Fruit fly (Drosophila melanogaster) whole organism, prepupa: ENCODE measurements around the gene CG12716.
A peak's percentile ranks its signal among the peaks of the same experiment; 100 is the strongest.

Source experiments
- Blimp-1 ChIP-seq: fragments of 200-800 bp; sonication (Bioruptor generic); optimal IDR thresholded peaks from 3 replicates; lab custom pipeline; 2017; ENCODE audit warnings: missing biosample characterization, missing genetic modification characterization, mild to moderate bottlenecking, moderate library complexity, missing genetic modification reagents
- CG10669 ChIP-seq: fragments of 200-800 bp; sonication (Bioruptor generic); optimal IDR thresholded peaks from 3 replicates; lab custom pipeline; 2018; ENCODE audit warnings: missing biosample characterization, mild to moderate bottlenecking, missing genetic modification characterization, moderate library complexity
- CG11294 ChIP-seq: fragments of 200-800 bp; sonication (Bioruptor generic); IDR thresholded peaks from 2 replicates; pipeline ENCODE4 v1.3.6; 2022; ENCODE audit warnings: missing biosample characterization, missing genetic modification characterization
- CG11762 ChIP-seq: fragments of 200-800 bp; sonication (Bioruptor generic); optimal IDR thresholded peaks from 3 replicates; lab custom pipeline; 2016; ENCODE audit warnings: missing biosample characterization, missing genetic modification characterization; ENCODE audit not compliant: insufficient read depth
- CG11902 ChIP-seq: fragments of 200-800 bp; sonication (Bioruptor generic); optimal IDR thresholded peaks from 3 replicates; lab custom pipeline; 2016; ENCODE audit warnings: missing biosample characterization, missing genetic modification characterization
- CG15336 ChIP-seq: fragments of 200-800 bp; sonication (Bioruptor generic); IDR thresholded peaks from 2 replicates; pipeline ENCODE4 v1.3.6; 2022; ENCODE audit warnings: missing biosample characterization, missing genetic modification characterization
- CG16779 ChIP-seq: fragments of 200-800 bp; sonication (Bioruptor generic); optimal IDR thresholded peaks from 3 replicates; lab custom pipeline; 2017; ENCODE audit warnings: missing biosample characterization, mild to moderate bottlenecking, missing genetic modification characterization
- CG3032 ChIP-seq: fragments of 200-800 bp; optimal IDR thresholded peaks from 2 replicates; lab custom pipeline; 2019; ENCODE audit warnings: missing biosample characterization, mild to moderate bottlenecking, missing genetic modification characterization, moderate library complexity
- CG31627 ChIP-seq: fragments of 200-800 bp; sonication (Bioruptor generic); optimal IDR thresholded peaks from 3 replicates; lab custom pipeline; 2016; ENCODE audit warnings: missing biosample characterization, missing genetic modification characterization
- CG32006 ChIP-seq: fragments of 200-800 bp; sonication (Bioruptor generic); optimal IDR thresholded peaks from 3 replicates; lab custom pipeline; 2017; ENCODE audit warnings: missing biosample characterization, mild to moderate bottlenecking, missing genetic modification characterization
- CG6163 ChIP-seq: fragments of 200-800 bp; sonication (Bioruptor generic); IDR thresholded peaks from 3 replicates; pipeline ENCODE4 v1.3.6; 2022; ENCODE audit warnings: missing biosample characterization, missing genetic modification characterization
- CG6854 ChIP-seq: fragments of 200-800 bp; sonication (Bioruptor generic); optimal IDR thresholded peaks from 2 replicates; lab custom pipeline; 2017; ENCODE audit warnings: missing biosample characterization, mild to moderate bottlenecking, missing genetic modification characterization
- CG7368 ChIP-seq: fragments of 200-800 bp; sonication (Bioruptor generic); optimal IDR thresholded peaks from 3 replicates; lab custom pipeline; 2016; ENCODE audit warnings: missing biosample characterization, missing genetic modification characterization
- CG8319 ChIP-seq: fragments of 200-800 bp; sonication (Bioruptor generic); optimal IDR thresholded peaks from 3 replicates; lab custom pipeline; 2016; ENCODE audit warnings: missing biosample characterization, missing genetic modification characterization
- CG9139 ChIP-seq: fragments of 200-800 bp; sonication (Bioruptor generic); optimal IDR thresholded peaks from 3 replicates; lab custom pipeline; 2017; ENCODE audit warnings: missing biosample characterization, mild to moderate bottlenecking, missing genetic modification characterization
- Eip78C ChIP-seq: fragments of 200-800 bp; sonication (Bioruptor generic); peaks from one replicate; lab custom pipeline; 2016; ENCODE audit warnings: missing biosample characterization, missing genetic modification characterization
- Eip93F ChIP-seq: fragments of 200-800 bp; sonication (Bioruptor generic); optimal IDR thresholded peaks from 2 replicates; lab custom pipeline; 2016; ENCODE audit warnings: missing biosample characterization, mild to moderate bottlenecking, missing genetic modification characterization
- Hr39 ChIP-seq: fragments of 200-800 bp; sonication (Bioruptor generic); optimal IDR thresholded peaks from 2 replicates; lab custom pipeline; 2016; ENCODE audit warnings: missing biosample characterization, missing genetic modification characterization
- Met ChIP-seq: fragments of 200-800 bp; sonication (Bioruptor generic); optimal IDR thresholded peaks from 3 replicates; lab custom pipeline; 2016; ENCODE audit warnings: missing biosample characterization, missing genetic modification characterization
- Sox14 ChIP-seq: fragments of 200-800 bp; sonication (Bioruptor generic); optimal IDR thresholded peaks from 3 replicates; lab custom pipeline; 2016; ENCODE audit warnings: missing biosample characterization, missing genetic modification characterization
- Sox15 ChIP-seq: fragments of 200-800 bp; sonication (Bioruptor generic); optimal IDR thresholded peaks from 3 replicates; lab custom pipeline; 2016; ENCODE audit warnings: missing biosample characterization, missing genetic modification characterization
- acj6 ChIP-seq: fragments of 200-800 bp; sonication (Bioruptor generic); optimal IDR thresholded peaks from 3 replicates; lab custom pipeline; 2016; ENCODE audit warnings: missing biosample characterization, missing genetic modification characterization
- cyc ChIP-seq: fragments of 200-800 bp; sonication (Bioruptor generic); optimal IDR thresholded peaks from 3 replicates; lab custom pipeline; 2016; ENCODE audit warnings: missing biosample characterization, missing genetic modification characterization
- dac ChIP-seq: fragments of 200-800 bp; sonication (Bioruptor generic); optimal IDR thresholded peaks from 2 replicates; lab custom pipeline; 2017; ENCODE audit warnings: missing biosample characterization, mild to moderate bottlenecking, missing genetic modification characterization
- dsx ChIP-seq: fragments of 200-800 bp; optimal IDR thresholded peaks from 3 replicates; lab custom pipeline; 2019; ENCODE audit warnings: missing biosample characterization, mild to moderate bottlenecking, missing genetic modification characterization, moderate library complexity; ENCODE audit not compliant: poor library complexity, severe bottlenecking
- esn ChIP-seq: fragments of 200-800 bp; sonication (Bioruptor generic); optimal IDR thresholded peaks from 2 replicates; lab custom pipeline; 2016; ENCODE audit warnings: missing biosample characterization, mild to moderate bottlenecking, missing genetic modification characterization, moderate library complexity
- fd59A ChIP-seq: fragments of 200-800 bp; sonication (Bioruptor generic); optimal IDR thresholded peaks from 2 replicates; lab custom pipeline; 2017; ENCODE audit warnings: missing biosample characterization, mild to moderate bottlenecking, missing genetic modification characterization, missing genetic modification reagents
- fkh ChIP-seq: fragments of 200-800 bp; sonication (Bioruptor generic); optimal IDR thresholded peaks from 3 replicates; lab custom pipeline; 2017; ENCODE audit warnings: missing biosample characterization, mild to moderate bottlenecking, missing genetic modification characterization, moderate library complexity
- pdm3 ChIP-seq: fragments of 200-800 bp; sonication (Bioruptor generic); optimal IDR thresholded peaks from 3 replicates; lab custom pipeline; 2016; ENCODE audit warnings: missing biosample characterization, missing genetic modification characterization
- salr ChIP-seq, 2 experiments: fragments of 200-800 bp; sonication (Bioruptor generic); optimal IDR thresholded peaks; 3 replicates each; lab custom pipeline; 2016 to 2018; ENCODE audit warnings: missing biosample characterization in 2 of 2, missing genetic modification characterization in 2 of 2, mild to moderate bottlenecking in 1 of 2
- ss ChIP-seq, 2 experiments: fragments of 200-800 bp; sonication (Bioruptor generic); optimal IDR thresholded peaks; 2 replicates in 1 of 2; 3 replicates in 1 of 2; lab custom pipeline; 2017 to 2018; ENCODE audit warnings: mild to moderate bottlenecking in 2 of 2, missing biosample characterization in 2 of 2, missing genetic modification characterization in 2 of 2, moderate library complexity in 1 of 2
- topi ChIP-seq: fragments of 200-800 bp; sonication (Bioruptor generic); optimal IDR thresholded peaks from 3 replicates; lab custom pipeline; 2016; ENCODE audit warnings: missing biosample characterization, missing genetic modification characterization
- vri ChIP-seq: fragments of 200-800 bp; sonication (Bioruptor generic); optimal IDR thresholded peaks from 3 replicates; lab custom pipeline; 2016; ENCODE audit warnings: missing biosample characterization, mild to moderate bottlenecking, missing genetic modification characterization

The CG12716 gene

DNA sequence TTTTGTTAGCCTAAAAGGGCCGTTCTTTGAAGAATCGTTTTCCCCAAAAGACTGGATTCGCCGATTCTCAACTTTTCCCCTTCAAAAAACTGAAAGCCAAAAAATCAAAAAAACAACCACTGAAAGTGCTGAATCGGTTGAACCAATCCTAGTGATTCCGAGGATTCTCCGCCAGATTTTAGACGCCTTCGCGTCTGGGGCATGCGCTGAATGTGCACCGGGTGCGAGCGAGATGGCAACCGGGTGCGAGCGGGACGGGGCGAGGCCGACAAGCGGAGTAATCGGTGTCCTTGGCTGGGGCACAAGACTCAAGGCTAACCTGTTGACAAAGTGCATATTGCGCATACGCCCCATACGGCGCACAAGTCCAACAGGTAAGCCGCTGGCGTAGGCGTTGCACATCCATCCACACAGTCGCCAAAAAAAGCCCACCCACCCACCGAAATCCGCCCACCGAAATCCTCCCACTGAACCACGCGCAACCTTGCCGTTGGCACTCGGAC is 11.0 kb upstream of the CG12716 start:
- TF ChIP-seq CG3032 (tag; lab: Kevin White, UChicago) (no peak), ss (GFP tag; optimal IDR thresholded peaks at IDR 0.05; lab: Kevin White, UChicago) (peak in 1 of 2 experiments; percentile 14)
- TF ChIP-seq, all 60 proteins: peak for 1

DNA sequence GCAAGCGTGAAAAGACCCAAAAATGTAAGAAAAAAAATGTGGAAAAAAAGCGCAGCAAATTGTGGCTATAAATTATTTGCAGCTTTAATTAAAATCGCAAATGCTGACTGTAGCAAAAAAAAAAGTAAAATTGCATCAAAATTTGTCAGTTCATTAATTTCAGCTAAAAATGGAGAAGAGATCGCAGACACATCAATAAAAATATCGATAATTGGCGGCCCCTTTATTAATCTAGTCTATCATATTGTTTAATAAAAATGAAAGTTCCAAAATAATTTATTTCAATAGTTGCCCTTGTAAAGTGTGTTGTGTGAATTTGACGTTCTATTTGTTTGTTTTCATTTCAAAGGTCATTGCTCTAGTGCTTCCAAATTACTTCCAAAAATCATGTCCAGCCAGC is 8.2 kb upstream of the CG12716 start, which contains the start of gene CG32643:
Gene CG32643, plus strand, starts transcription at position 301 of the 400 bp plus-strand sequence.
- TF ChIP-seq Sox14, result no peak
- no peak for TF ChIP-seq CG10669
- no peak for TF ChIP-seq CG7368 (GFP tag; lab: Kevin White, UChicago)
- TF ChIP-seq cyc (GFP tag; lab: Kevin White, UChicago), result no peak
- no peak for TF ChIP-seq CG6163 (GFP tag; lab: Robert Waterston, UW)
- TF ChIP-seq CG8319, result no peak
- TF ChIP-seq CG15336 (GFP tag; lab: Robert Waterston, UW), result no peak
- no peak for TF ChIP-seq pdm3 (GFP tag; lab: Kevin White, UChicago)
- no peak for TF ChIP-seq acj6 (GFP tag; lab: Kevin White, UChicago)
- TF ChIP-seq ss (GFP tag; optimal IDR thresholded peaks at IDR 0.05; lab: Kevin White, UChicago), result no peak
- no peak for TF ChIP-seq CG16779 (tag; lab: Kevin White, UChicago)
- TF ChIP-seq salr (GFP tag; optimal IDR thresholded peaks at IDR 0.05; lab: Kevin White, UChicago), result no peak
- TF ChIP-seq Eip78C (GFP tag; lab: Kevin White, UChicago), result no peak
- TF ChIP-seq CG32006 (GFP tag; lab: Kevin White, UChicago), result no peak
- TF ChIP-seq dsx (GFP tag; lab: Kevin White, UChicago), result no peak

DNA sequence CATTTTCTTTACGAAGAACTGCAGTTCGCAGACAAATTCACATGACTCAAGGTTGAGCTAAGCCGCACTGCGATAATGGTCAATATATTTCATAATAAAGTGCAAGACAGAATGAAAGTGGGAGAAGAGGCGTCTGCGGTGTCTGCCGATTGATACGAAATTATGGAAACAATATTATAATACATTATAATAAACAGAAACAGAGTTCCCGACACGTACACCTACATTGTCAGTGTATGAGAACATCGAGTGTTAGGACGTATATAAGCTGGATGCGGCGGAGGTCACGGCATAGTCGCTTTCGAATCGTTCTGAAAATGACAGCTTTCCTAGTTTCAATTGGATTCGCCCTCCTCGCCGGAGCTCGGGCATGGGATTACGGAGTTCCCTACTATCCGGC is 5.6 kb downstream of the CG12716 start, which contains the start of gene CG15721:
Gene CG15721, plus strand, starts transcription at position 301 of the 400 bp plus-strand sequence.
- no peak for TF ChIP-seq Hr39 (GFP tag; lab: Kevin White, UChicago)
- TF ChIP-seq Eip78C (GFP tag; lab: Kevin White, UChicago), result no peak
- TF ChIP-seq CG11762 (GFP tag; lab: Kevin White, UChicago), result no peak
- no peak for TF ChIP-seq dac (GFP tag; lab: Kevin White, UChicago)
- TF ChIP-seq esn (GFP tag; lab: Kevin White, UChicago), result no peak
- TF ChIP-seq CG31627 (GFP tag; lab: Kevin White, UChicago), result no peak
- no peak for TF ChIP-seq CG11294 (GFP tag; lab: Robert Waterston, UW)
- TF ChIP-seq Blimp-1 (GFP tag; lab: Kevin White, UChicago), result no peak
- TF ChIP-seq CG6854 (GFP tag; lab: Kevin White, UChicago), result no peak
- no peak for TF ChIP-seq CG9139
- TF ChIP-seq fd59A (GFP tag; lab: Kevin White, UChicago), result no peak
- no peak for TF ChIP-seq topi (GFP tag; lab: Kevin White, UChicago)
- no peak for TF ChIP-seq Eip93F
- TF ChIP-seq pdm3 (GFP tag; lab: Kevin White, UChicago), result no peak
- TF ChIP-seq CG32006 (GFP tag; lab: Kevin White, UChicago), result no peak
- TF ChIP-seq fkh (GFP tag; lab: Kevin White, UChicago), result no peak
- TF ChIP-seq Sox15 (GFP tag; lab: Kevin White, UChicago), result no peak
- TF ChIP-seq Sox14, result no peak

DNA sequence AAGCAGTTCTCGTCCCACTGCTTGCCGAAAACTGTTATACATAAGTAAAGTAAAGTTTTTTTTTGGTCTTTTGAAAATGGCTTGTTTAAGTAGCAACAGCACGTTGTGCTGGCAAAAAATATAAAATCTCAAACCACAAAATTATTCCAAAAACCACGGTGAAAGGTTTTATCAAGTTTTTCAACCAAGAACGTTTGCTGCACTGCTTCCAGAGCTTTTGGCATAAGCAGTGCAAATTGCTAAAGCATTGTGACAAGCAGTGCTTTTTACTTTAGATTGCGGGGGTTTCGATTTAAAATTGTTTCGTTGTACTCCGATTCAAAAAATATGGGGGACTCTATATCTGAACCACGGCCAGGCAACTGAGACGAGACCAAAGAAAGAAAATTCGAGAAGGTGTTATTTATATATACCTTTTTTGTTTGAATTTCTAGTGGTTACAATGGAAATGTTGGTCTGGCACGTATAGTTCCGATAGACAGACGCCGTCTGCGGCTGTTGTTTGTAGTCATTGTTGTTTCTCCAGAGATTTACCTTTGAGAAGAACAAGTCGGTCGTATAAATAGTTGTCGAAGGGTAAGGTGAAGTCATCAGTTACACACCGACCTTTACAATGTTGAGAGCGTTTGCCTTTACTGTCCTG is 8.6 kb downstream of the CG12716 start, which contains the start of gene Mur11Da:
Gene Mur11Da, plus strand, starts transcription at position 593 of the 643 bp plus-strand sequence.
- no peak for TF ChIP-seq dac (GFP tag; lab: Kevin White, UChicago)
- no peak for TF ChIP-seq dsx (GFP tag; lab: Kevin White, UChicago)
- no peak for TF ChIP-seq vri (GFP tag; lab: Kevin White, UChicago)
- TF ChIP-seq Met (GFP tag; lab: Kevin White, UChicago), result no peak
- TF ChIP-seq Eip93F, result no peak
- no peak for TF ChIP-seq CG32006 (GFP tag; lab: Kevin White, UChicago)
- no peak for TF ChIP-seq CG3032 (tag; lab: Kevin White, UChicago)
- TF ChIP-seq CG11762 (GFP tag; lab: Kevin White, UChicago), result no peak
- no peak for TF ChIP-seq CG11902 (GFP tag; lab: Kevin White, UChicago)
